Worm (Caenorhabditis elegans) whole organism, young adult: ENCODE measurements around the gene W08E12.8.

Experiments
- B0019.2 ChIP-seq: fragments of 200-800 bp; sonication (Bioruptor generic); conservative IDR thresholded peaks from 2 replicates; pipeline ENCODE4 v1.3.6; 2022; ENCODE audit warnings: missing genetic modification reagents, missing genetic modification characterization, missing compliant biosample characterization
- D2030.7 ChIP-seq: fragments of 200-800 bp; sonication (Bioruptor generic); IDR thresholded peaks from 2 replicates; pipeline ENCODE4 v1.3.6; 2022; ENCODE audit warnings: missing genetic modification reagents, missing genetic modification characterization, missing compliant biosample characterization
- F22D6.2 ChIP-seq: sonication (generic microtip); optimal IDR thresholded peaks from 2 replicates; lab custom pipeline; 2016; ENCODE audit warnings: mild to moderate bottlenecking, missing genetic modification characterization, missing compliant biosample characterization
- F33H1.4 ChIP-seq: fragments of 200-800 bp; sonication (Bioruptor generic); IDR thresholded peaks from 2 replicates; pipeline ENCODE4 v1.3.6; 2022; ENCODE audit warnings: missing genetic modification reagents, missing genetic modification characterization, missing compliant biosample characterization
- F39B2.1 ChIP-seq: fragments of 200-800 bp; sonication (Bioruptor generic); IDR thresholded peaks from 2 replicates; pipeline ENCODE4 v1.3.6; 2022; ENCODE audit warnings: missing genetic modification reagents, missing genetic modification characterization, missing compliant biosample characterization
- F57A8.1 ChIP-seq: fragments of 200-800 bp; sonication (Bioruptor generic); optimal IDR thresholded peaks from 2 replicates; lab custom pipeline; 2018; ENCODE audit warnings: mild to moderate bottlenecking, missing genetic modification characterization, moderate library complexity, missing compliant biosample characterization
- T07F8.4 ChIP-seq: sonication (generic microtip); optimal IDR thresholded peaks from 2 replicates; lab custom pipeline; 2016; ENCODE audit warnings: mild to moderate bottlenecking, missing genetic modification characterization, moderate library complexity, missing compliant biosample characterization
- akir-1 ChIP-seq: fragments of 200-800 bp; sonication (Bioruptor generic); optimal IDR thresholded peaks from 2 replicates; lab custom pipeline; 2018; ENCODE audit warnings: mild to moderate bottlenecking, missing genetic modification characterization, moderate library complexity, missing compliant biosample characterization
- ama-1 ChIP-seq, 3 experiments: fragments of 150-350 bp in 1 of 3; sonication (generic microtip) in 2 of 3; optimal IDR thresholded peaks; 2 replicates each; lab custom pipeline; 2014 to 2018; ENCODE audit warnings: missing biosample characterization in 2 of 3, missing genetic modification characterization in 2 of 3, missing genetic modification reagents in 2 of 3
- aptf-3 ChIP-seq: fragments of 200-800 bp; sonication (Bioruptor generic); IDR thresholded peaks from 2 replicates; pipeline ENCODE4 v1.3.6; 2022; ENCODE audit warnings: missing genetic modification characterization, missing compliant biosample characterization
- bed-1 ChIP-seq: fragments of 200-800 bp; sonication (Bioruptor generic); IDR thresholded peaks from 2 replicates; pipeline ENCODE4 v1.3.6; 2022; ENCODE audit warnings: missing genetic modification reagents, missing genetic modification characterization, missing compliant biosample characterization
- ceh-100 ChIP-seq: fragments of 200-800 bp; sonication (Bioruptor generic); IDR thresholded peaks from 2 replicates; pipeline ENCODE4 v1.3.6; 2022; ENCODE audit warnings: missing genetic modification reagents, missing genetic modification characterization, missing compliant biosample characterization
- ceh-27 ChIP-seq: fragments of 200-800 bp; sonication (Bioruptor generic); optimal IDR thresholded peaks from 2 replicates; lab custom pipeline; 2018; ENCODE audit warnings: mild to moderate bottlenecking, missing genetic modification characterization, moderate library complexity, missing compliant biosample characterization
- ceh-58 ChIP-seq: fragments of 200-800 bp; sonication (Bioruptor generic); IDR thresholded peaks from 2 replicates; pipeline ENCODE4 v1.3.6; 2022; ENCODE audit warnings: missing genetic modification characterization, missing compliant biosample characterization
- ceh-79 ChIP-seq: sonication (generic microtip); optimal IDR thresholded peaks from 2 replicates; lab custom pipeline; 2017; ENCODE audit warnings: mild to moderate bottlenecking, missing genetic modification characterization, missing compliant biosample characterization
- ceh-91 ChIP-seq: fragments of 200-800 bp; sonication (Bioruptor generic); IDR thresholded peaks from 2 replicates; pipeline ENCODE4 v1.3.6; 2022; ENCODE audit warnings: missing genetic modification reagents, missing genetic modification characterization, missing compliant biosample characterization
- egl-18 ChIP-seq: fragments of 200-800 bp; sonication (Bioruptor generic); IDR thresholded peaks from 2 replicates; pipeline ENCODE4 v1.3.6; 2022; ENCODE audit warnings: missing genetic modification reagents, missing genetic modification characterization, missing compliant biosample characterization
- egl-44 ChIP-seq: fragments of 200-800 bp; sonication (Bioruptor generic); IDR thresholded peaks from 2 replicates; pipeline ENCODE4 v1.3.6; 2022; ENCODE audit warnings: missing genetic modification reagents, missing genetic modification characterization, missing compliant biosample characterization
- egrh-3 ChIP-seq: fragments of 200-800 bp; sonication (Bioruptor generic); IDR thresholded peaks from 2 replicates; pipeline ENCODE4 v1.3.6; 2022; ENCODE audit warnings: missing genetic modification reagents, missing genetic modification characterization, missing compliant biosample characterization
- ekl-4 ChIP-seq: fragments of 200-800 bp; sonication (Bioruptor generic); IDR thresholded peaks from 2 replicates; pipeline ENCODE4 v1.3.6; 2022; ENCODE audit warnings: missing genetic modification reagents, missing genetic modification characterization, missing compliant biosample characterization
- fkh-3 ChIP-seq: sonication (generic microtip); optimal IDR thresholded peaks from 2 replicates; lab custom pipeline; 2016; ENCODE audit warnings: mild to moderate bottlenecking, missing genetic modification characterization, missing compliant biosample characterization
- hsf-1 ChIP-seq: fragments of 200-800 bp; sonication (Bioruptor generic); IDR thresholded peaks from 2 replicates; pipeline ENCODE4 v1.3.6; 2022; ENCODE audit warnings: missing genetic modification reagents, missing genetic modification characterization, missing compliant biosample characterization
- lag-1 ChIP-seq: fragments of 200-800 bp; sonication (Bioruptor generic); IDR thresholded peaks from 2 replicates; pipeline ENCODE4 v1.3.6; 2022; ENCODE audit warnings: missing genetic modification reagents, missing genetic modification characterization, missing compliant biosample characterization
- lin-26 ChIP-seq: fragments of 200-800 bp; sonication (Bioruptor generic); IDR thresholded peaks from 2 replicates; pipeline ENCODE4 v1.3.6; 2022; ENCODE audit warnings: missing genetic modification reagents, missing genetic modification characterization, missing compliant biosample characterization
- lin-54 ChIP-seq: fragments of 200-800 bp; sonication (Bioruptor generic); optimal IDR thresholded peaks from 2 replicates; lab custom pipeline; 2018; ENCODE audit warnings: mild to moderate bottlenecking, missing genetic modification characterization, missing compliant biosample characterization
- lsl-1 ChIP-seq: fragments of 200-800 bp; sonication (Bioruptor generic); optimal IDR thresholded peaks from 2 replicates; lab custom pipeline; 2018; ENCODE audit warnings: mild to moderate bottlenecking, missing genetic modification characterization, moderate library complexity, missing compliant biosample characterization
- lsy-27 ChIP-seq: sonication (generic microtip); optimal IDR thresholded peaks from 2 replicates; lab custom pipeline; 2017; ENCODE audit warnings: missing genetic modification characterization, mild to moderate bottlenecking, missing compliant biosample characterization, antibody characterized with exemption, missing genotype, borderline replicate concordance; ENCODE audit not compliant: insufficient read depth
- madf-3 ChIP-seq: fragments of 200-800 bp; sonication (Bioruptor generic); IDR thresholded peaks from 2 replicates; pipeline ENCODE4 v1.3.6; 2022; ENCODE audit warnings: missing genetic modification reagents, missing genetic modification characterization, missing compliant biosample characterization
- madf-6 ChIP-seq: fragments of 200-800 bp; sonication (Bioruptor generic); IDR thresholded peaks from 2 replicates; pipeline ENCODE4 v1.3.6; 2022; ENCODE audit warnings: missing genetic modification reagents, missing genetic modification characterization, missing compliant biosample characterization
- mcd-1 ChIP-seq: fragments of 200-800 bp; sonication (Bioruptor generic); IDR thresholded peaks from 2 replicates; pipeline ENCODE4 v1.3.6; 2022; ENCODE audit warnings: missing genetic modification reagents, missing genetic modification characterization, missing compliant biosample characterization
- mel-28 ChIP-seq: sonication (generic microtip); optimal IDR thresholded peaks from 2 replicates; lab custom pipeline; 2016; ENCODE audit warnings: borderline replicate concordance, mild to moderate bottlenecking, missing genetic modification characterization, missing compliant biosample characterization
- mxl-1 ChIP-seq: sonication (generic microtip); optimal IDR thresholded peaks from 2 replicates; lab custom pipeline; 2016; ENCODE audit warnings: missing genetic modification characterization, missing compliant biosample characterization
- nfyb-1 ChIP-seq: fragments of 200-800 bp; sonication (Bioruptor generic); IDR thresholded peaks from 2 replicates; pipeline ENCODE4 v1.3.6; 2022; ENCODE audit warnings: missing genetic modification reagents, missing genetic modification characterization, missing compliant biosample characterization
- pbrm-1 ChIP-seq: fragments of 200-800 bp; sonication (Bioruptor generic); IDR thresholded peaks from 2 replicates; pipeline ENCODE4 v1.3.6; 2022; ENCODE audit warnings: missing genetic modification reagents, missing genetic modification characterization, missing compliant biosample characterization
- rcor-1 ChIP-seq: fragments of 200-800 bp; sonication (Bioruptor generic); IDR thresholded peaks from 2 replicates; pipeline ENCODE4 v1.3.6; 2022; ENCODE audit warnings: missing genetic modification reagents, missing genetic modification characterization, missing compliant biosample characterization
- repo-1 ChIP-seq: sonication (generic microtip); optimal IDR thresholded peaks from 2 replicates; lab custom pipeline; 2017; ENCODE audit warnings: mild to moderate bottlenecking, missing genetic modification characterization, missing compliant biosample characterization
- rpc-1 ChIP-seq, 2 experiments: fragments of 150-350 bp in 1 of 2; sonication (generic microtip) in 1 of 2; optimal IDR thresholded peaks; 2 replicates each; lab custom pipeline; 2014 to 2018; ENCODE audit warnings: missing biosample characterization in 1 of 2, missing genetic modification characterization in 1 of 2, missing genetic modification reagents in 1 of 2, missing genotype in 1 of 2
- snpc-1.1 ChIP-seq: sonication (generic microtip); optimal IDR thresholded peaks from 2 replicates; lab custom pipeline; 2017; ENCODE audit warnings: missing genetic modification characterization, mild to moderate bottlenecking, missing compliant biosample characterization, antibody characterized with exemption, moderate library complexity, missing genotype, missing genetic modification reagents; ENCODE audit not compliant: insufficient read depth
- snpc-3.4 ChIP-seq: sonication (generic microtip); optimal IDR thresholded peaks from 2 replicates; lab custom pipeline; 2017; ENCODE audit warnings: missing genetic modification characterization, mild to moderate bottlenecking, missing compliant biosample characterization, antibody characterized with exemption, moderate library complexity, missing genotype, missing genetic modification reagents
- tbp1 ChIP-seq: fragments of 200-800 bp; sonication (Bioruptor generic); optimal IDR thresholded peaks from 2 replicates; lab custom pipeline; 2018; ENCODE audit warnings: mild to moderate bottlenecking, missing genetic modification characterization, missing compliant biosample characterization
- tbx-9 ChIP-seq: sonication (generic microtip); optimal IDR thresholded peaks from 2 replicates; lab custom pipeline; 2016; ENCODE audit warnings: borderline replicate concordance, missing genetic modification characterization, inconsistent platforms, missing compliant biosample characterization
- tlf-1 ChIP-seq: fragments of 200-800 bp; sonication (Bioruptor generic); optimal IDR thresholded peaks from 2 replicates; lab custom pipeline; 2018; ENCODE audit warnings: mild to moderate bottlenecking, missing genetic modification characterization, missing compliant biosample characterization
- unc-130 ChIP-seq: sonication (generic microtip); optimal IDR thresholded peaks from 2 replicates; lab custom pipeline; 2016; ENCODE audit warnings: missing genetic modification reagents, missing genetic modification characterization, missing compliant biosample characterization
- zim-3 ChIP-seq: sonication (generic microtip); optimal IDR thresholded peaks from 2 replicates; lab custom pipeline; 2017; ENCODE audit warnings: mild to moderate bottlenecking, missing genetic modification characterization, moderate library complexity, missing compliant biosample characterization
- ztf-18 ChIP-seq: sonication (generic microtip); optimal IDR thresholded peaks from 2 replicates; lab custom pipeline; 2016; ENCODE audit warnings: missing genotype, mild to moderate bottlenecking, missing genetic modification characterization, missing compliant biosample characterization
- ztf-22 ChIP-seq: fragments of 200-800 bp; sonication (Bioruptor generic); optimal IDR thresholded peaks from 2 replicates; lab custom pipeline; 2018; ENCODE audit warnings: mild to moderate bottlenecking, missing genetic modification characterization, moderate library complexity, missing compliant biosample characterization

Gene W08E12.8

ce11 chrIV:3338176-3338575 lies 46.0 kb downstream of the W08E12.8 start (continued):
- TF ChIP-seq ekl-4 (GFP tag; lab: Robert Waterston, UW) (peak; percentile 72), ama-1 (optimal IDR thresholded peaks at IDR 0.05; lab: Kevin White, UChicago) (peak; percentile 47), ama-1 (GFP tag; optimal IDR thresholded peaks at IDR 0.05; lab: Kevin White, UChicago) (no peak), lin-26 (peak; percentile 58; the same call in 1 of the 2 replicates), tbp1 (GFP tag; lab: Kevin White, UChicago) (peak; percentile 14), lsl-1 (peak; percentile 23), bed-1 (GFP tag; lab: Robert Waterston, UW) (0 out of 2 replicates have a peak, but pooled peaks have one; percentile 65), F39B2.1 (GFP tag; lab: Robert Waterston, UW) (peak; percentile 68; the same call in 1 of the 2 replicates), D2030.7 (GFP tag; lab: Robert Waterston, UW) (peak; percentile 34; the same call in 1 of the 2 replicates), ceh-58 (GFP tag; lab: Robert Waterston, UW) (0 out of 2 replicates have a peak, but pooled peaks have one; percentile 69), madf-3 (GFP tag; lab: Robert Waterston, UW) (peak; percentile 81), akir-1 (no peak), lin-54 (GFP tag; lab: Kevin White, UChicago) (peak; percentile 25), tlf-1 (GFP tag; lab: Kevin White, UChicago) (no peak), madf-6 (peak; percentile 65), F33H1.4 (peak; percentile 41; the same call in 1 of the 2 replicates), aptf-3 (GFP tag; lab: Robert Waterston, UW) (0 out of 2 replicates have a peak, but pooled peaks have one; percentile 67), egl-44 (peak; percentile 69; the same call in 1 of the 2 replicates), ztf-18 (tag; lab: Kevin White, UChicago) (peak; percentile 35), ceh-100 (GFP tag; lab: Robert Waterston, UW) (peak; percentile 15; the same call in 1 of the 2 replicates), hsf-1 (GFP tag; lab: Robert Waterston, UW) (peak; percentile 61)

- TF ChIP-seq repo-1 (tag; lab: Kevin White, UChicago): no peak
- TF ChIP-seq mel-28 (tag; lab: Kevin White, UChicago): no peak
- TF ChIP-seq ceh-91 (GFP tag; lab: Robert Waterston, UW): peak; percentile 63; the same call in 1 of the 2 replicates
- TF ChIP-seq rcor-1 (GFP tag; lab: Robert Waterston, UW): peak; percentile 57
- no peak for TF ChIP-seq fkh-3 (tag; lab: Kevin White, UChicago)
- TF ChIP-seq ceh-100 (GFP tag; lab: Robert Waterston, UW): no peak
- TF ChIP-seq tbp1 (GFP tag; lab: Kevin White, UChicago): peak; percentile 56
- TF ChIP-seq tlf-1 (GFP tag; lab: Kevin White, UChicago): peak; percentile 43
- TF ChIP-seq F57A8.1: no peak
- TF ChIP-seq tbx-9 (tag; lab: Kevin White, UChicago): no peak
- no peak for TF ChIP-seq ceh-27 (GFP tag; lab: Kevin White, UChicago)
- TF ChIP-seq lsy-27 (tag; lab: Kevin White, UChicago): no peak
- peak; percentile 44; the same call in 1 of the 2 replicates for TF ChIP-seq pbrm-1 (GFP tag; lab: Robert Waterston, UW)
- no peak for TF ChIP-seq mxl-1 (tag; lab: Kevin White, UChicago)
- TF ChIP-seq F22D6.2: no peak
- TF ChIP-seq snpc-1.1 (tag; lab: Kevin White, UChicago): peak; percentile 4
- TF ChIP-seq zim-3: no peak
- TF ChIP-seq unc-130 (GFP tag; lab: Kevin White, UChicago): no peak
- TF ChIP-seq B0019.2 (GFP tag; lab: Robert Waterston, UW): no peak
- TF ChIP-seq mcd-1 (GFP tag; lab: Robert Waterston, UW): peak; percentile 87
- no peak for TF ChIP-seq T07F8.4 (tag; lab: Kevin White, UChicago)
- TF ChIP-seq lag-1 (GFP tag; lab: Robert Waterston, UW): no peak
- TF ChIP-seq rpc-1 (optimal IDR thresholded peaks at IDR 0.05; lab: Kevin White, UChicago): no peak
- TF ChIP-seq rpc-1 (tag; optimal IDR thresholded peaks at IDR 0.05; lab: Kevin White, UChicago): no peak
- 0 out of 2 replicates have a peak, but pooled peaks have one; percentile 14 for TF ChIP-seq nfyb-1 (GFP tag; lab: Robert Waterston, UW)
- no peak for TF ChIP-seq egrh-3 (GFP tag; lab: Robert Waterston, UW)
- no peak for TF ChIP-seq ceh-79 (tag; lab: Kevin White, UChicago)
- TF ChIP-seq egl-18: no peak
- TF ChIP-seq snpc-3.4: peak; percentile 35
- peak; percentile 54 for TF ChIP-seq lsl-1
- TF ChIP-seq ztf-22 (GFP tag; lab: Kevin White, UChicago): no peak
These were observed 46.5 kb downstream of the W08E12.8 start, which contains the start of gene hrpa-1 for ce11 chrIV:3338676-3339075. Gene hrpa-1, minus strand, starts transcription at chrIV:3338867.
